Worm (Caenorhabditis elegans) whole organism, L4/young adult: Measurements from ENCODE around the gene C03B1.9.

ENCODE experiments used
- W03F9.2 ChIP-seq: fragments of 150-350 bp; optimal IDR thresholded peaks from 2 replicates; lab custom pipeline; 2014; ENCODE audit warnings: missing biosample characterization, missing genetic modification characterization
- dao-5 ChIP-seq: sonication (generic microtip); optimal IDR thresholded peaks from 2 replicates; lab custom pipeline; 2016; ENCODE audit warnings: missing genotype, missing genetic modification characterization, moderate library complexity, missing compliant biosample characterization
- him-1 ChIP-seq: sonication (generic microtip); optimal IDR thresholded peaks from 2 replicates; lab custom pipeline; 2016; ENCODE audit warnings: missing genotype, missing genetic modification reagents, missing genetic modification characterization, missing compliant biosample characterization

DNA sequence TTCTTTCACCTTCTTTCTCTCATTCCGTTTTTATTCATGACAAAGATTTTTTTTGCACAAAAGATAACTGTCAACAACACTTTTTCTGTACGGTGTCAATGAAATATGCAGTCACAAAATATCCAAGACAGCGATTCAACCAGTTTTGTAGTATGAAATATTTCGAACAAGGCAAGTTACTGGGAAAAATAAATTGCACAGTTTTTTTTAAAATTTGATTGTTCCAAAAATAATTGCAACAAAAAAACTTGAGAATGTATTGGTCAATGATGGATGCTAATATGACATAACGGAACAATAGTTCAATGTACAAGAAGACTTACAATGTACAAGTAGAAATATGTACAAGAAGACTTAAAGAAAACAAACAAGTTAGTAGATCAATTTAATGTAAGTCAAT is 1.1 kb downstream of the C03B1.9 start:
- TF ChIP-seq dao-5 (tag; lab: Kevin White, UChicago) (no peak), W03F9.2 (tag; lab: Kevin White, UChicago) (no peak), him-1 (tag; lab: Kevin White, UChicago) (no peak)
